Worm (Caenorhabditis elegans) whole organism, L2 larva: Measurements from ENCODE around the gene Y113G7A.13.

Source experiments
- C34F6.9 ChIP-seq: fragments of 150-350 bp; optimal IDR thresholded peaks from 2 replicates; lab custom pipeline; 2014; ENCODE audit warnings: missing biosample characterization, missing genetic modification characterization
- F13H6.1 ChIP-seq: sonication (generic microtip); optimal IDR thresholded peaks from 2 replicates; lab custom pipeline; 2016; ENCODE audit warnings: missing genetic modification characterization, missing compliant biosample characterization
- R02D3.7 ChIP-seq: fragments of 150-350 bp; optimal IDR thresholded peaks from 2 replicates; lab custom pipeline; 2014; ENCODE audit warnings: missing biosample characterization, missing genetic modification characterization
- Y55F3AM.14 ChIP-seq: fragments of 200-800 bp; sonication (Bioruptor generic); optimal IDR thresholded peaks from 2 replicates; lab custom pipeline; 2018; ENCODE audit warnings: mild to moderate bottlenecking, missing genetic modification characterization, missing compliant biosample characterization
- aly-2 ChIP-seq: fragments of 150-350 bp; optimal IDR thresholded peaks from 2 replicates; lab custom pipeline; 2014; ENCODE audit warnings: missing biosample characterization, missing genetic modification characterization
- ama-1 ChIP-seq: fragments of 150-350 bp; optimal IDR thresholded peaks from 2 replicates; lab custom pipeline; 2018; ENCODE audit warnings: inconsistent platforms
- ceh-82 ChIP-seq: fragments of 150-350 bp; optimal IDR thresholded peaks from 2 replicates; lab custom pipeline; 2014; ENCODE audit warnings: missing biosample characterization, missing genetic modification characterization
- crh-2 ChIP-seq: sonication (generic microtip); optimal IDR thresholded peaks from 2 replicates; lab custom pipeline; 2017; ENCODE audit warnings: missing biosample characterization, missing genetic modification characterization
- egl-27 ChIP-seq: sonication (generic microtip); optimal IDR thresholded peaks from 3 replicates; lab custom pipeline; 2017; ENCODE audit warnings: missing biosample characterization, missing genetic modification reagents, missing genetic modification characterization
- elt-1 ChIP-seq: fragments of 150-350 bp; optimal IDR thresholded peaks from 2 replicates; lab custom pipeline; 2014; ENCODE audit warnings: missing biosample characterization, missing genetic modification characterization
- elt-3 ChIP-seq: sonication (generic microtip); optimal IDR thresholded peaks from 2 replicates; lab custom pipeline; 2017; ENCODE audit warnings: missing biosample characterization, missing genetic modification characterization
- fos-1 ChIP-seq: fragments of 150-350 bp; optimal IDR thresholded peaks from 2 replicates; lab custom pipeline; 2014; ENCODE audit warnings: missing biosample characterization, missing genetic modification characterization
- lin-11 ChIP-seq: fragments of 150-350 bp; sonication (generic microtip); optimal IDR thresholded peaks from 2 replicates; lab custom pipeline; 2014; ENCODE audit warnings: missing biosample characterization, missing genetic modification characterization, inconsistent platforms, mixed read lengths
- lin-13 ChIP-seq: fragments of 150-350 bp; optimal IDR thresholded peaks from 2 replicates; lab custom pipeline; 2014; ENCODE audit warnings: missing biosample characterization, missing genetic modification reagents, missing genetic modification characterization
- mab-5 ChIP-seq: fragments of 150-350 bp; optimal IDR thresholded peaks from 2 replicates; lab custom pipeline; 2014; ENCODE audit warnings: missing biosample characterization, missing genetic modification characterization
- mbf-1 ChIP-seq: sonication (generic microtip); optimal IDR thresholded peaks from 2 replicates; lab custom pipeline; 2017; ENCODE audit warnings: missing biosample characterization, missing genetic modification characterization
- mdl-1 ChIP-seq, 2 experiments: fragments of 150-350 bp in 1 of 2; sonication (generic microtip) in 1 of 2; optimal IDR thresholded peaks; 2 replicates each; lab custom pipeline; 2017; ENCODE audit warnings: missing biosample characterization in 2 of 2, missing genetic modification characterization in 2 of 2
- nhr-10 ChIP-seq: sonication (generic microtip); optimal IDR thresholded peaks from 2 replicates; lab custom pipeline; 2017; ENCODE audit warnings: missing biosample characterization, missing genetic modification characterization
- nhr-12 ChIP-seq: fragments of 150-350 bp; optimal IDR thresholded peaks from 2 replicates; lab custom pipeline; 2014; ENCODE audit warnings: missing biosample characterization, missing genetic modification characterization
- nhr-237 ChIP-seq: fragments of 150-350 bp; optimal IDR thresholded peaks from 2 replicates; lab custom pipeline; 2014; ENCODE audit warnings: missing biosample characterization, missing genetic modification characterization
- nhr-25 ChIP-seq: fragments of 150-350 bp; sonication (generic microtip); optimal IDR thresholded peaks from 3 replicates; lab custom pipeline; 2014; ENCODE audit warnings: missing biosample characterization, missing genetic modification characterization
- nhr-6 ChIP-seq: fragments of 150-350 bp; optimal IDR thresholded peaks from 2 replicates; lab custom pipeline; 2014; ENCODE audit warnings: missing biosample characterization, missing genetic modification characterization
- nhr-77 ChIP-seq: fragments of 150-350 bp; optimal IDR thresholded peaks from 2 replicates; lab custom pipeline; 2014; ENCODE audit warnings: missing biosample characterization, missing genetic modification characterization
- peb-1 ChIP-seq: fragments of 150-350 bp; optimal IDR thresholded peaks from 2 replicates; lab custom pipeline; 2014; ENCODE audit warnings: missing biosample characterization, missing genetic modification characterization
- sem-4 ChIP-seq: fragments of 150-350 bp; optimal IDR thresholded peaks from 2 replicates; lab custom pipeline; 2014; ENCODE audit warnings: missing biosample characterization, missing genetic modification reagents, missing genetic modification characterization
- skn-1 ChIP-seq: sonication (generic microtip); optimal IDR thresholded peaks from 2 replicates; lab custom pipeline; 2017; ENCODE audit warnings: missing biosample characterization, missing genetic modification characterization
- sma-3 ChIP-seq: sonication (generic microtip); optimal IDR thresholded peaks from 2 replicates; lab custom pipeline; 2016; ENCODE audit warnings: missing genetic modification reagents, missing genetic modification characterization, missing compliant biosample characterization
- sma-9 ChIP-seq, 2 experiments: fragments of 150-350 bp in 1 of 2; sonication (generic microtip) in 1 of 2; optimal IDR thresholded peaks; 2 replicates each; lab custom pipeline; 2014 to 2016; ENCODE audit warnings: missing genetic modification characterization in 2 of 2, mild to moderate bottlenecking in 1 of 2, missing biosample characterization in 1 of 2, missing compliant biosample characterization in 1 of 2, missing genetic modification reagents in 1 of 2, moderate library complexity in 1 of 2
- unc-39 ChIP-seq: fragments of 150-350 bp; optimal IDR thresholded peaks from 2 replicates; lab custom pipeline; 2014; ENCODE audit warnings: missing biosample characterization, missing genetic modification characterization
- unc-55 ChIP-seq: fragments of 150-350 bp; sonication (generic microtip); optimal IDR thresholded peaks from 3 replicates; lab custom pipeline; 2014; ENCODE audit warnings: missing biosample characterization, missing genetic modification reagents, missing genetic modification characterization
- unc-62 ChIP-seq: fragments of 150-350 bp; optimal IDR thresholded peaks from 2 replicates; lab custom pipeline; 2014; ENCODE audit warnings: missing biosample characterization, missing genetic modification reagents, missing genetic modification characterization
- ztf-1 ChIP-seq: fragments of 200-800 bp; sonication (Bioruptor generic); conservative IDR thresholded peaks from 2 replicates; pipeline ENCODE4 v1.3.6; 2022; ENCODE audit warnings: missing genetic modification characterization, missing compliant biosample characterization
- ztf-11 ChIP-seq: sonication (generic microtip); optimal IDR thresholded peaks from 2 replicates; lab custom pipeline; 2017; ENCODE audit warnings: missing biosample characterization, missing genetic modification characterization
- ztf-4 ChIP-seq: fragments of 150-350 bp; optimal IDR thresholded peaks from 2 replicates; lab custom pipeline; 2014; ENCODE audit warnings: missing biosample characterization, missing genetic modification characterization

Gene Y113G7A.13

DNA sequence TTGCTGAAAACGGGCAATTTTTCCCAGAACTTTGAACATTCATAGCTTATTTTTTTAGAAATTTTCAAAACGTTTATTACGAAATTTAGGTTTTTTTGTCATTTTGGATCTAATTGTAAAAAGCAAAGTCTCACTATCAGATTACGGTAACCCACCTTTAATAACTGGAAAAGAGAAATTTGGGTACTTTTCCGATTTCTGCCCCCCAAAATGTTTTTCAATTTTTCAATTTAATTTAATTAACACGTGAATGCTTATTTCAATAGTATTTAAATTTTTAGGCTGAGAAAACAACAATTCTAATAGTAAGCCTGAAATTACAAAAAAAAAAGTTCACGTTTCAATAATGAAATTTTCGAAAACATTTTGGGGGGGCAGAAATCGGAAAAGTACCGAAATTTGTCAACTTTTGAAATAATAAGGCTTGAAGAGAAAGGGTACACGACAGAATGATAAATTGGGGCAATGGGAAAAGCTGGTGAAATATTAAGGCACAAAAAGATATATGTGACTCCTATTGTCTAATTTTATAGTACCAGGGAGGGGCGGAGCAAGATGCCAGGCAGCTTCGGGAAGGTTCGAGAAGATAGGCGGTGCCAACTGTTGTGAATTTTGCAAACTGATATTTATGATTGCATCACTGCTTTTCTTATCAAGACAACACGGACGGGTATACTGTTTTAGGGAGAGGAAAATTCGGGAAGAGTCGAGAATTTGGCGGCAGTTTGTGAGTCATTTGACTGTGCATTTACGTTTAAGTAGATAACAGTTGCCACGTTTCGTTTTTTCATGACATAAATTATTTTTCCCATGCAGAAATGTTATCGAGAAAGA, 16.3 kb downstream of the Y113G7A.13 start, which contains the start of gene F19B2.5 (continued):
- no peak for TF ChIP-seq lin-13 (GFP tag; lab: Kevin White, UChicago)
- no peak for TF ChIP-seq C34F6.9 (tag; lab: Kevin White, UChicago)
- peak; percentile 89 for TF ChIP-seq ama-1
- no peak for TF ChIP-seq mdl-1 (tag; optimal IDR thresholded peaks at IDR 0.05; lab: Kevin White, UChicago)
- peak; percentile 6 for TF ChIP-seq nhr-10 (tag; lab: Kevin White, UChicago)
- TF ChIP-seq mbf-1 (tag; lab: Kevin White, UChicago): no peak

- TF ChIP-seq skn-1 (tag; lab: Kevin White, UChicago) (peak; percentile 86), fos-1 (tag; lab: Kevin White, UChicago) (peak; percentile 8), lin-13 (GFP tag; lab: Kevin White, UChicago) (no peak), sma-3 (no peak), nhr-12 (tag; lab: Kevin White, UChicago) (no peak), nhr-25 (tag; lab: Kevin White, UChicago) (no peak), R02D3.7 (tag; lab: Kevin White, UChicago) (no peak), mbf-1 (tag; lab: Kevin White, UChicago) (no peak)
These were observed 17.8 kb downstream of the Y113G7A.13 start for ce11 chrV:20165808-20166207.

DNA sequence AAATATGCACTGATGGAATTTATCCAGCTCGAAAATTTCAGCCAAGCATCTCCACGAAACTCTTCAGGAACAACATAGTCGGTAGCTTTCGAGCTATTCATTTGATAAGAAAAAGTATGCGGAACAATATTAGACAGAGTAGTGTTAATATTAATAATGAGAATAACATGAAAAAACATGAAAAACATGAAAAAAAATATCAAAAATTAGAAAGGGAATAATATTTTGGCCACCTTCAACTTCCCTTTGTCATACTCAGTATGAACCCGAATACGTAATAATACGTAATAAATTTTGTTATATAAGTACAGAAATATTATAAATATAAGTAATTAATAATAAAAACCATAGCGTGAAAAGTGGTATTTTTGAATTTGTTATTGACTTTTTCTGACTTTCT, 23.9 kb downstream of the Y113G7A.13 start, which contains the start of gene srw-39:
Gene srw-39 (minus strand): TSS at position 101 of the 400 bp plus-strand sequence.
- TF ChIP-seq nhr-237 (tag; lab: Kevin White, UChicago): no peak
- TF ChIP-seq skn-1 (tag; lab: Kevin White, UChicago): no peak
- TF ChIP-seq mdl-1 (tag; optimal IDR thresholded peaks at IDR 0.05; lab: Kevin White, UChicago): no peak
- no peak for TF ChIP-seq lin-11 (tag; lab: Kevin White, UChicago)
- no peak for TF ChIP-seq ceh-82 (tag; lab: Kevin White, UChicago)
- no peak for TF ChIP-seq sma-9 (GFP tag; optimal IDR thresholded peaks at IDR 0.05; lab: Kevin White, UChicago)
- TF ChIP-seq sma-9 (tag; optimal IDR thresholded peaks at IDR 0.05; lab: Kevin White, UChicago): no peak
- no peak for TF ChIP-seq aly-2
- TF ChIP-seq, all 48 proteins: peak for 0

DNA sequence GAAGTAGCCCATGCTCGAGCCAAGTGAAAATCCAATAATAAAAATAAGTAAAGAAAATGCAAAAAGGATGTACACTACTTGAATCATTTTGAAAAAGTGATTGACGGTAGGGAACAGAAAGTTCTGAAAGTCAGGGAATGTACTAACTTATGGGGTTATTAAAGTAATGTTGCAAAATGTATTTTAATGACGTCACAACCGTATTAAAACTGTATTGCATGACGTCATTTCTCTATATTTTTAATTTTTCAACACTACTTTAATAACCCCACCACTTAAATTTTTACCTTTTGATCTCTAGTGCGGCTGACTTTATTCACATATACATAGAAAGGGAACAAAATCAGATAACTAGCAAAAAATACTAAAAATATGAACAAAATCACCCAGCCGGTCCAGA, 34.3 kb downstream of the Y113G7A.13 start:
- no peak for TF ChIP-seq unc-62 (GFP tag; lab: Kevin White, UChicago)
- no peak for TF ChIP-seq ztf-11 (tag; lab: Kevin White, UChicago)
- TF ChIP-seq C34F6.9 (tag; lab: Kevin White, UChicago): no peak
- no peak for TF ChIP-seq lin-13 (GFP tag; lab: Kevin White, UChicago)
- no peak for TF ChIP-seq F13H6.1
- TF ChIP-seq ama-1: no peak
- TF ChIP-seq nhr-25 (tag; lab: Kevin White, UChicago): no peak
- TF ChIP-seq Y55F3AM.14 (GFP tag; lab: Kevin White, UChicago): no peak
- TF ChIP-seq ztf-1 (GFP tag; lab: Robert Waterston, UW): no peak
- no peak for TF ChIP-seq sma-3

DNA sequence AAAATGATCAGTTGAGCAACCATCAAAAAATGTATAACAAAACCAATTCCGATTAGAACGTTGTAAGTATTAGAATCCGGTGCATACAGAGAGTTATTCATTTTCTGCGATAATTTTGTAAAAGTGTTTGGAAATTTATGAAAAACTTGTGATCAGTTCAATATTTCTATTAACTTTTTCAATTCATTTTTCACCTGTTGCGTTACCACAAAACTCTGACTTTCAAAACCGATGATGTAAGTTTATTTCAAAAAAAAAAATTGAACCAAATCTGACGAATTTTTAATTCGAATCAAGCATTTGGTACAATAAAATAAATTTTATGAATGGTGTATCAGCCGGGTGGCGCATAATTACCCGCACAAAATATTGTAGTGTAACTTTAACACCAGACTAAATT, 38.6 kb downstream of the Y113G7A.13 start, which contains the start of gene srz-16:
Gene srz-16 (minus strand): TSS at position 101 of the 400 bp plus-strand sequence.
- TF ChIP-seq mab-5 (tag; lab: Kevin White, UChicago) (no peak), unc-39 (no peak), egl-27 (no peak), nhr-25 (tag; lab: Kevin White, UChicago) (no peak), sma-9 (GFP tag; optimal IDR thresholded peaks at IDR 0.05; lab: Kevin White, UChicago) (no peak), sma-9 (tag; optimal IDR thresholded peaks at IDR 0.05; lab: Kevin White, UChicago) (no peak), elt-3 (no peak), elt-1 (tag; lab: Kevin White, UChicago) (no peak), R02D3.7 (tag; lab: Kevin White, UChicago) (no peak), nhr-6 (tag; lab: Kevin White, UChicago) (no peak), Y55F3AM.14 (GFP tag; lab: Kevin White, UChicago) (no peak)
- TF ChIP-seq, all 48 proteins: peak for 0

- no peak for TF ChIP-seq lin-13 (GFP tag; lab: Kevin White, UChicago)
- no peak for TF ChIP-seq ztf-4 (tag; lab: Kevin White, UChicago)
- no peak for TF ChIP-seq nhr-77
- no peak for TF ChIP-seq unc-55 (GFP tag; lab: Kevin White, UChicago)
- TF ChIP-seq peb-1 (tag; lab: Kevin White, UChicago): no peak
- no peak for TF ChIP-seq sem-4 (tag; lab: Kevin White, UChicago)
- no peak for TF ChIP-seq ceh-82 (tag; lab: Kevin White, UChicago)
- TF ChIP-seq nhr-237 (tag; lab: Kevin White, UChicago): no peak
- TF ChIP-seq mbf-1 (tag; lab: Kevin White, UChicago): no peak
- TF ChIP-seq crh-2 (tag; lab: Kevin White, UChicago): no peak
- TF ChIP-seq mdl-1 (tag; optimal IDR thresholded peaks at IDR 0.05; lab: Kevin White, UChicago): no peak
These were observed 40.8 kb downstream of the Y113G7A.13 start, which contains the start of gene fbxa-116 for ce11 chrV:20188790-20189189. Gene fbxa-116, minus strand, starts transcription at chrV:20188890.
